Fruit fly (Drosophila melanogaster) whole organism, prepupa: Measurements from ENCODE around the gene CG31515.

ENCODE experiments used
- CG10669 ChIP-seq: fragments of 200-800 bp; sonication (Bioruptor generic); optimal IDR thresholded peaks from 3 replicates; lab custom pipeline; 2018; ENCODE audit warnings: missing biosample characterization, mild to moderate bottlenecking, missing genetic modification characterization, moderate library complexity
- CG7368 ChIP-seq: fragments of 200-800 bp; sonication (Bioruptor generic); optimal IDR thresholded peaks from 3 replicates; lab custom pipeline; 2016; ENCODE audit warnings: missing biosample characterization, missing genetic modification characterization
- CG8119 ChIP-seq: fragments of 200-800 bp; sonication (Bioruptor generic); IDR thresholded peaks from 3 replicates; pipeline ENCODE4 v1.3.6; 2022; ENCODE audit warnings: missing biosample characterization, missing genetic modification characterization
- Sox102F ChIP-seq: fragments of 200-800 bp; sonication (Bioruptor generic); optimal IDR thresholded peaks from 2 replicates; lab custom pipeline; 2016; ENCODE audit warnings: missing biosample characterization, mild to moderate bottlenecking, missing genetic modification characterization
- fkh ChIP-seq: fragments of 200-800 bp; sonication (Bioruptor generic); optimal IDR thresholded peaks from 3 replicates; lab custom pipeline; 2017; ENCODE audit warnings: missing biosample characterization, mild to moderate bottlenecking, missing genetic modification characterization, moderate library complexity
- lz ChIP-seq: fragments of 200-800 bp; sonication (Bioruptor generic); optimal IDR thresholded peaks from 3 replicates; lab custom pipeline; 2016; ENCODE audit warnings: missing biosample characterization, missing genetic modification characterization
- spab ChIP-seq: fragments of 200-800 bp; sonication (Bioruptor generic); optimal IDR thresholded peaks from 2 replicates; lab custom pipeline; 2017; ENCODE audit warnings: missing biosample characterization, mild to moderate bottlenecking, missing genetic modification characterization, missing genetic modification reagents

- TF ChIP-seq Sox102F: no peak
- no peak for TF ChIP-seq CG7368
- no peak for TF ChIP-seq lz (GFP tag; lab: Kevin White, UChicago)
- TF ChIP-seq spab (GFP tag; lab: Kevin White, UChicago): no peak
- no peak for TF ChIP-seq CG10669 (GFP tag; lab: Kevin White, UChicago)
- no peak for TF ChIP-seq CG8119
- no peak for TF ChIP-seq fkh (GFP tag; lab: Kevin White, UChicago)
These were observed 33.2 kb upstream of the CG31515 start for dm6 chr3R:23421925-23422324.
